Fruit fly (Drosophila melanogaster) whole organism, embryonic: ENCODE data around the gene barr.

ENCODE experiments used
- BtbVII ChIP-seq: fragments of 200-800 bp; sonication (Bioruptor generic); optimal IDR thresholded peaks from 3 replicates; lab custom pipeline; 2017; ENCODE audit warnings: missing biosample characterization, mild to moderate bottlenecking, missing genetic modification characterization
- CG10565 ChIP-seq: fragments of 200-800 bp; sonication (Bioruptor generic); optimal IDR thresholded peaks from 3 replicates; lab custom pipeline; 2016; ENCODE audit warnings: missing biosample characterization, mild to moderate bottlenecking, missing genetic modification characterization
- CG11504 ChIP-seq: fragments of 200-800 bp; sonication (Bioruptor generic); optimal IDR thresholded peaks from 3 replicates; lab custom pipeline; 2019; ENCODE audit warnings: missing biosample characterization, mild to moderate bottlenecking, missing genetic modification characterization, moderate library complexity
- CG12769 ChIP-seq: fragments of 200-800 bp; sonication (Bioruptor generic); optimal IDR thresholded peaks from 2 replicates; lab custom pipeline; 2019; ENCODE audit warnings: missing biosample characterization, mild to moderate bottlenecking, missing genetic modification characterization, moderate library complexity
- CG13287 ChIP-seq: fragments of 200-800 bp; sonication (Bioruptor generic); IDR thresholded peaks from 2 replicates; pipeline ENCODE4 v1.3.6; 2022; ENCODE audit warnings: missing biosample characterization, missing genetic modification characterization; ENCODE audit not compliant: partially characterized antibody
- CG14667 ChIP-seq: fragments of 200-800 bp; sonication (Bioruptor generic); IDR thresholded peaks from 2 replicates; pipeline ENCODE4 v1.3.6; 2022; ENCODE audit warnings: missing biosample characterization, missing genetic modification characterization
- CG15696 ChIP-seq: fragments of 200-800 bp; sonication (Bioruptor generic); optimal IDR thresholded peaks from 2 replicates; lab custom pipeline; 2019; ENCODE audit warnings: missing biosample characterization, mild to moderate bottlenecking, missing genetic modification characterization, moderate library complexity
- CG16779 ChIP-seq: fragments of 200-800 bp; sonication (Bioruptor generic); IDR thresholded peaks from 2 replicates; pipeline ENCODE4 v1.3.6; 2022; ENCODE audit warnings: missing biosample characterization, missing genetic modification characterization
- CG16815 ChIP-seq: fragments of 200-800 bp; sonication (Bioruptor generic); optimal IDR thresholded peaks from 3 replicates; lab custom pipeline; 2017; ENCODE audit warnings: missing biosample characterization, mild to moderate bottlenecking, missing genetic modification characterization
- CG1832 ChIP-seq: fragments of 200-800 bp; sonication (Bioruptor generic); optimal IDR thresholded peaks from 2 replicates; lab custom pipeline; 2017; ENCODE audit warnings: missing biosample characterization, mild to moderate bottlenecking, missing genetic modification characterization, inconsistent platforms
- CG42726 ChIP-seq: fragments of 200-800 bp; sonication (Bioruptor generic); IDR thresholded peaks from 2 replicates; pipeline ENCODE4 v1.3.6; 2022; ENCODE audit warnings: missing biosample characterization, missing genetic modification characterization; ENCODE audit not compliant: partially characterized antibody
- CG8290 ChIP-seq, 3 experiments: fragments of 200-800 bp; sonication (Bioruptor generic); optimal IDR thresholded peaks; 2 replicates each; lab custom pipeline; 2016 to 2019; ENCODE audit warnings: missing biosample characterization in 3 of 3, missing genetic modification characterization in 3 of 3, mild to moderate bottlenecking in 2 of 3, moderate library complexity in 1 of 3
- CG8478 ChIP-seq: fragments of >200 bp; optimal IDR thresholded peaks from 2 replicates; lab custom pipeline; 2018
- CG9215 ChIP-seq: fragments of 200-800 bp; sonication (Bioruptor generic); IDR thresholded peaks from 2 replicates; pipeline ENCODE4 v1.3.6; 2022; ENCODE audit warnings: missing biosample characterization, missing genetic modification characterization
- CHES-1-like ChIP-seq: fragments of 200-800 bp; sonication (Bioruptor generic); optimal IDR thresholded peaks from 2 replicates; lab custom pipeline; 2016; ENCODE audit warnings: missing biosample characterization, missing genetic modification characterization
- Chrac-16 ChIP-seq: fragments of 200-800 bp; sonication (Bioruptor generic); optimal IDR thresholded peaks from 3 replicates; lab custom pipeline; 2016; ENCODE audit warnings: missing biosample characterization, missing genetic modification characterization
- Fer1 ChIP-seq: fragments of 200-800 bp; sonication (Bioruptor generic); optimal IDR thresholded peaks from 2 replicates; lab custom pipeline; 2017; ENCODE audit warnings: missing biosample characterization, mild to moderate bottlenecking, missing genetic modification characterization
- Fer3 ChIP-seq: fragments of 200-800 bp; sonication (Bioruptor generic); optimal IDR thresholded peaks from 2 replicates; lab custom pipeline; 2018; ENCODE audit warnings: missing biosample characterization, mild to moderate bottlenecking, missing genetic modification characterization, moderate library complexity
- H15 ChIP-seq: fragments of 200-800 bp; sonication (Bioruptor generic); IDR thresholded peaks from 3 replicates; pipeline ENCODE4 v1.3.6; 2022; ENCODE audit warnings: missing biosample characterization, missing genetic modification characterization
- HLH54F ChIP-seq: fragments of 200-800 bp; sonication (Bioruptor generic); optimal IDR thresholded peaks from 3 replicates; lab custom pipeline; 2016; ENCODE audit warnings: missing biosample characterization, missing genetic modification characterization
- Hr3 ChIP-seq: fragments of 200-800 bp; sonication (Bioruptor generic); optimal IDR thresholded peaks from 3 replicates; lab custom pipeline; 2016; ENCODE audit warnings: missing biosample characterization, missing genetic modification characterization
- Jarid2 ChIP-seq: fragments of 200-800 bp; sonication (Bioruptor generic); optimal IDR thresholded peaks from 3 replicates; lab custom pipeline; 2017; ENCODE audit warnings: mild to moderate bottlenecking, missing biosample characterization, missing genetic modification reagents, missing genetic modification characterization
- NK7.1 ChIP-seq: fragments of 200-800 bp; sonication (Bioruptor generic); optimal IDR thresholded peaks from 3 replicates; lab custom pipeline; 2016; ENCODE audit warnings: missing biosample characterization, missing genetic modification characterization
- Oaz ChIP-seq: fragments of 200-800 bp; sonication (Bioruptor generic); IDR thresholded peaks from 2 replicates; pipeline ENCODE4 v1.3.6; 2022; ENCODE audit warnings: missing biosample characterization, missing genetic modification characterization
- Ravus ChIP-seq: fragments of 200-800 bp; sonication (Bioruptor generic); IDR thresholded peaks from 2 replicates; pipeline ENCODE4 v1.3.6; 2022; ENCODE audit warnings: missing biosample characterization, missing genetic modification characterization
- al ChIP-seq: fragments of 200-800 bp; sonication (Bioruptor generic); IDR thresholded peaks from 2 replicates; pipeline ENCODE4 v1.3.6; 2022; ENCODE audit warnings: missing biosample characterization, missing genetic modification characterization
- ash1 ChIP-seq: fragments of 200-800 bp; sonication (Bioruptor generic); optimal IDR thresholded peaks from 2 replicates; lab custom pipeline; 2018; ENCODE audit warnings: missing biosample characterization, mild to moderate bottlenecking, missing genetic modification characterization
- btn ChIP-seq: fragments of 200-800 bp; sonication (Bioruptor generic); optimal IDR thresholded peaks from 2 replicates; lab custom pipeline; 2016; ENCODE audit warnings: missing biosample characterization, missing genetic modification characterization
- cas ChIP-seq: fragments of 200-800 bp; sonication (Bioruptor generic); IDR thresholded peaks from 2 replicates; pipeline ENCODE4 v1.3.6; 2022; ENCODE audit warnings: missing biosample characterization, missing genetic modification characterization
- ci ChIP-seq: fragments of 200-800 bp; sonication (Bioruptor generic); IDR thresholded peaks from 3 replicates; pipeline ENCODE4 v1.3.6; 2022; ENCODE audit warnings: missing biosample characterization, missing genetic modification characterization
- croc ChIP-seq: fragments of 200-800 bp; sonication (Bioruptor generic); conservative IDR thresholded peaks from 3 replicates; pipeline ENCODE4 v1.3.6; 2022; ENCODE audit warnings: missing biosample characterization, missing genetic modification characterization
- dan ChIP-seq: fragments of 200-800 bp; sonication (Bioruptor generic); IDR thresholded peaks from 2 replicates; pipeline ENCODE4 v1.3.6; 2022; ENCODE audit warnings: missing biosample characterization, missing genetic modification characterization
- disco-r ChIP-seq: fragments of 200-800 bp; sonication (Bioruptor generic); optimal IDR thresholded peaks from 2 replicates; lab custom pipeline; 2016; ENCODE audit warnings: missing biosample characterization, missing genetic modification characterization
- ewg ChIP-seq: fragments of 200-800 bp; sonication (Bioruptor generic); optimal IDR thresholded peaks from 3 replicates; lab custom pipeline; 2017; ENCODE audit warnings: mild to moderate bottlenecking, missing biosample characterization, missing genetic modification reagents, missing genetic modification characterization
- gt ChIP-seq: fragments of 200-800 bp; sonication (Bioruptor generic); IDR thresholded peaks from 2 replicates; pipeline ENCODE4 v1.3.6; 2022; ENCODE audit warnings: missing biosample characterization, missing genetic modification characterization
- h ChIP-seq: fragments of >200 bp; optimal IDR thresholded peaks from 2 replicates; lab custom pipeline; 2017
- hth ChIP-seq: fragments of >200 bp; optimal IDR thresholded peaks from 2 replicates; lab custom pipeline; 2017; ENCODE audit warnings: inconsistent platforms
- ind ChIP-seq: fragments of 200-800 bp; sonication (Bioruptor generic); optimal IDR thresholded peaks from 3 replicates; lab custom pipeline; 2016; ENCODE audit warnings: missing biosample characterization, missing genetic modification characterization
- jing ChIP-seq: fragments of 200-800 bp; sonication (Bioruptor generic); optimal IDR thresholded peaks from 2 replicates; lab custom pipeline; 2018; ENCODE audit warnings: missing biosample characterization, mild to moderate bottlenecking, missing genetic modification characterization
- lmd ChIP-seq: fragments of 200-800 bp; sonication (Bioruptor generic); IDR thresholded peaks from 2 replicates; pipeline ENCODE4 v1.3.6; 2022; ENCODE audit warnings: missing biosample characterization, missing genetic modification characterization
- mirr ChIP-seq: fragments of 200-800 bp; sonication (Bioruptor generic); optimal IDR thresholded peaks from 3 replicates; lab custom pipeline; 2018; ENCODE audit warnings: missing biosample characterization, mild to moderate bottlenecking, missing genetic modification characterization
- onecut ChIP-seq: fragments of 200-800 bp; sonication (Bioruptor generic); IDR thresholded peaks from 2 replicates; pipeline ENCODE4 v1.3.6; 2022; ENCODE audit warnings: missing biosample characterization, missing genetic modification characterization
- peb ChIP-seq: fragments of 200-800 bp; sonication (Bioruptor generic); IDR thresholded peaks from 2 replicates; pipeline ENCODE4 v1.3.6; 2022; ENCODE audit warnings: missing biosample characterization, missing genetic modification characterization
- pita ChIP-seq: fragments of 200-800 bp; sonication (Bioruptor generic); optimal IDR thresholded peaks from 2 replicates; lab custom pipeline; 2017; ENCODE audit warnings: missing biosample characterization, mild to moderate bottlenecking, missing genetic modification characterization
- row ChIP-seq: fragments of 200-800 bp; sonication (Bioruptor generic); IDR thresholded peaks from 3 replicates; pipeline ENCODE4 v1.3.6; 2022; ENCODE audit warnings: missing biosample characterization, missing genetic modification characterization
- run ChIP-seq: fragments of 200-800 bp; sonication (Bioruptor generic); optimal IDR thresholded peaks from 3 replicates; lab custom pipeline; 2018; ENCODE audit warnings: missing biosample characterization, mild to moderate bottlenecking, missing genetic modification characterization
- sim ChIP-seq: fragments of 200-800 bp; sonication (Bioruptor generic); IDR thresholded peaks from 2 replicates; pipeline ENCODE4 v1.3.6; 2022; ENCODE audit warnings: missing biosample characterization, missing genetic modification characterization
- so ChIP-seq: fragments of 200-800 bp; sonication (Bioruptor generic); IDR thresholded peaks from 3 replicates; pipeline ENCODE4 v1.3.6; 2022; ENCODE audit warnings: missing biosample characterization, missing genetic modification characterization
- stc ChIP-seq: fragments of 200-800 bp; sonication (Bioruptor generic); IDR thresholded peaks from 2 replicates; pipeline ENCODE4 v1.3.6; 2022; ENCODE audit warnings: missing biosample characterization, missing genetic modification characterization
- tx ChIP-seq: fragments of 200-800 bp; sonication (Bioruptor generic); optimal IDR thresholded peaks from 2 replicates; lab custom pipeline; 2016; ENCODE audit warnings: missing biosample characterization, missing genetic modification characterization
- yki ChIP-seq: fragments of >200 bp; optimal IDR thresholded peaks from 3 replicates; lab custom pipeline; 2018
- zen ChIP-seq: fragments of 200-800 bp; sonication (Bioruptor generic); optimal IDR thresholded peaks from 3 replicates; lab custom pipeline; 2018; ENCODE audit warnings: missing biosample characterization, mild to moderate bottlenecking, missing genetic modification characterization, moderate library complexity

The barr gene

dm6 chr2L:20091094-20091679 is 30.0 kb upstream of the barr start, which contains the start of the genes CG10747 and Pyroxd1 (continued):
- TF ChIP-seq peb (GFP tag; lab: Robert Waterston, UW): peak; percentile 87
- peak; percentile 92 for TF ChIP-seq ewg (GFP tag; lab: Kevin White, UChicago)
- peak; percentile 86 for TF ChIP-seq Ravus (GFP tag; lab: Robert Waterston, UW)
- TF ChIP-seq croc (GFP tag; lab: Robert Waterston, UW): peak; percentile 94
- TF ChIP-seq CG13287 (GFP tag; lab: Robert Waterston, UW): peak; percentile 31; the same call in 1 of the 2 replicates
- TF ChIP-seq stc (GFP tag; lab: Robert Waterston, UW): peak; percentile 95
- TF ChIP-seq NK7.1 (GFP tag; lab: Kevin White, UChicago): peak; percentile 90
- peak; percentile 70 for TF ChIP-seq Jarid2 (GFP tag; lab: Kevin White, UChicago)
- no peak for TF ChIP-seq h (lab: Kevin White, UChicago)
- peak; percentile 91 for TF ChIP-seq zen (tag; lab: Kevin White, UChicago)
- TF ChIP-seq CG8290 (GFP tag; optimal IDR thresholded peaks at IDR 0.05; lab: Kevin White, UChicago): peak; percentile 83
- TF ChIP-seq CG8290 (tag; optimal IDR thresholded peaks at IDR 0.05; lab: Kevin White, UChicago): peak; percentile 86 to 96
- peak; percentile 89 for TF ChIP-seq H15 (GFP tag; lab: Robert Waterston, UW)
- TF ChIP-seq CG1832 (GFP tag; lab: Kevin White, UChicago): no peak
- peak; percentile 96 for TF ChIP-seq Fer3 (tag; lab: Kevin White, UChicago)
- TF ChIP-seq row (GFP tag; lab: Robert Waterston, UW): peak; percentile 99
- TF ChIP-seq CG42726 (GFP tag; lab: Robert Waterston, UW): no peak
- TF ChIP-seq Chrac-16 (GFP tag; lab: Kevin White, UChicago): peak; percentile 98
- TF ChIP-seq btn (GFP tag; lab: Kevin White, UChicago): peak; percentile 78
- peak; percentile 96 for TF ChIP-seq CG11504 (tag; lab: Kevin White, UChicago)
- peak; percentile 86 for TF ChIP-seq onecut
- peak; percentile 97 for TF ChIP-seq CG12769 (tag; lab: Kevin White, UChicago)
- TF ChIP-seq CG16779 (GFP tag; lab: Robert Waterston, UW): peak; percentile 67; the same call in 1 of the 2 replicates
- peak; percentile 95 for TF ChIP-seq BtbVII
- peak; percentile 85 for TF ChIP-seq dan (GFP tag; lab: Robert Waterston, UW)
- peak; percentile 94 for TF ChIP-seq run (tag; lab: Kevin White, UChicago)
- TF ChIP-seq CG10565 (GFP tag; lab: Kevin White, UChicago): peak; percentile 84
- TF ChIP-seq cas (GFP tag; lab: Robert Waterston, UW): peak; percentile 92
- peak; percentile 92 for TF ChIP-seq ci (GFP tag; lab: Robert Waterston, UW)
- TF ChIP-seq lmd (GFP tag; lab: Robert Waterston, UW): peak; percentile 98
- peak; percentile 97 for TF ChIP-seq al (GFP tag; lab: Robert Waterston, UW)
- TF ChIP-seq hth: no peak
- TF ChIP-seq CG16815 (GFP tag; lab: Kevin White, UChicago): peak; percentile 98
- TF ChIP-seq sim (GFP tag; lab: Robert Waterston, UW): peak; percentile 84
- TF ChIP-seq gt (GFP tag; lab: Robert Waterston, UW): peak; percentile 81
- peak; percentile 97 for TF ChIP-seq Hr3
- TF ChIP-seq ind (GFP tag; lab: Kevin White, UChicago): peak; percentile 97
- TF ChIP-seq mirr (GFP tag; lab: Kevin White, UChicago): peak; percentile 93
- peak; percentile 97 for TF ChIP-seq HLH54F (GFP tag; lab: Kevin White, UChicago)
- TF ChIP-seq so: peak; percentile 96
- peak; percentile 90 for TF ChIP-seq CHES-1-like
- TF ChIP-seq CG8478: no peak
- peak; percentile 94 for TF ChIP-seq CG14667
- peak; percentile 89 for TF ChIP-seq Oaz (GFP tag; lab: Robert Waterston, UW)
- TF ChIP-seq disco-r (GFP tag; lab: Kevin White, UChicago): peak; percentile 91
- no peak for TF ChIP-seq pita (GFP tag; lab: Kevin White, UChicago)
- TF ChIP-seq Fer1 (GFP tag; lab: Kevin White, UChicago): peak; percentile 96
- peak; percentile 94 for TF ChIP-seq CG15696
- peak; percentile 93 for TF ChIP-seq tx (GFP tag; lab: Kevin White, UChicago)
- no peak for TF ChIP-seq yki (lab: Kevin White, UChicago)
- peak; percentile 95 for TF ChIP-seq CG9215 (GFP tag; lab: Robert Waterston, UW)
- TF ChIP-seq jing (GFP tag; lab: Kevin White, UChicago): peak; percentile 92
- TF ChIP-seq ash1 (GFP tag; lab: Kevin White, UChicago): peak; percentile 70
